Worm (Caenorhabditis elegans): ENCODE results near the gene cest-19.

The cest-19 gene

ce11 chrX:7040760-7041159 lies 4.9 kb upstream of the cest-19 start:
- no peak for TF ChIP-seq snpc-1.1 (tag; optimal IDR thresholded peaks at IDR 0.05; ENCODE audit: insufficient read depth)
- TF ChIP-seq ceh-79 (tag; optimal IDR thresholded peaks at IDR 0.05): no peak

- no peak for TF ChIP-seq mel-28 (tag; optimal IDR thresholded peaks at IDR 0.05; ENCODE audit: borderline replicate concordance)
- 0 out of 2 replicates have a peak, but pooled peaks have one; percentile 70 for TF ChIP-seq F37B4.10 (GFP tag; IDR thresholded peaks at IDR 0.05)
Observed at ce11 chrX:7037998-7038397, 2.2 kb upstream of the cest-19 start.

- TF ChIP-seq somi-1 (GFP tag; optimal IDR thresholded peaks at IDR 0.05): no peak
- TF ChIP-seq Y95B8A.8 (GFP tag; IDR thresholded peaks at IDR 0.05): no peak
- TF ChIP-seq lin-26 (GFP tag; IDR thresholded peaks at IDR 0.05): no peak
- no peak for TF ChIP-seq athp-1 (tag; optimal IDR thresholded peaks at IDR 0.05)
- no peak for TF ChIP-seq mcd-1 (GFP tag; IDR thresholded peaks at IDR 0.05)
- TF ChIP-seq let-607 (tag; optimal IDR thresholded peaks at IDR 0.05): no peak
- no peak for TF ChIP-seq F52B5.7 (tag; optimal IDR thresholded peaks at IDR 0.05)
- no peak for TF ChIP-seq chd-7 (tag; optimal IDR thresholded peaks at IDR 0.05)
- TF ChIP-seq fkh-3 (tag; optimal IDR thresholded peaks at IDR 0.05): no peak
Observed at ce11 chrX:7033716-7034270, 2.0 kb downstream of the cest-19 start.

ce11 chrX:7028836-7029235 lies 7.0 kb downstream of the cest-19 start, which contains the start of gene flp-26:
Gene flp-26, plus strand, starts transcription at chrX:7029136.
- TF ChIP-seq nhr-80 (tag; optimal IDR thresholded peaks at IDR 0.05) (no peak), unc-130 (GFP tag; optimal IDR thresholded peaks at IDR 0.05) (no peak), lsy-27 (tag; optimal IDR thresholded peaks at IDR 0.05; ENCODE audit: borderline replicate concordance, insufficient read depth) (no peak), D2030.7 (GFP tag; IDR thresholded peaks at IDR 0.05) (no peak)

- TF ChIP-seq lin-54 (GFP tag; optimal IDR thresholded peaks at IDR 0.05) (no peak), ztf-18 (tag; optimal IDR thresholded peaks at IDR 0.05) (no peak), ztf-6 (GFP tag; IDR thresholded peaks at IDR 0.05) (no peak), ceh-58 (GFP tag; IDR thresholded peaks at IDR 0.05) (no peak), F57A8.1 (GFP tag; optimal IDR thresholded peaks at IDR 0.05) (no peak), tlf-1 (GFP tag; optimal IDR thresholded peaks at IDR 0.05) (no peak), zfh-2 (GFP tag; conservative IDR thresholded peaks at IDR 0.05) (no peak), ztf-25 (GFP tag; IDR thresholded peaks at IDR 0.05) (no peak), ZK185.1 (tag; optimal IDR thresholded peaks at IDR 0.05; ENCODE audit: poor library complexity, severe bottlenecking) (no peak), F22D6.2 (tag; optimal IDR thresholded peaks at IDR 0.05) (no peak), F37B4.10 (GFP tag; IDR thresholded peaks at IDR 0.05) (no peak), unc-62 (GFP tag; optimal IDR thresholded peaks at IDR 0.05) (no peak), unc-130 (GFP tag; optimal IDR thresholded peaks at IDR 0.05) (no peak), attf-6 (GFP tag; IDR thresholded peaks at IDR 0.05) (no peak), T07F8.4 (tag; optimal IDR thresholded peaks at IDR 0.05) (no peak)
Observed at ce11 chrX:7019733-7020132, 16.1 kb downstream of the cest-19 start, which contains the start of gene cah-5. Gene cah-5, plus strand, starts transcription at chrX:7020033.

ce11 chrX:7005919-7006318 lies 29.9 kb downstream of the cest-19 start:
- TF ChIP-seq ZK185.1 (tag; optimal IDR thresholded peaks at IDR 0.05; ENCODE audit: poor library complexity, severe bottlenecking): no peak
- no peak for TF ChIP-seq F39B2.1 (GFP tag; IDR thresholded peaks at IDR 0.05)
- TF ChIP-seq ceh-79 (tag; optimal IDR thresholded peaks at IDR 0.05): no peak
- peak; percentile 14 for TF ChIP-seq snpc-4 (GFP tag; optimal IDR thresholded peaks at IDR 0.05)
- TF ChIP-seq snpc-4 (tag; optimal IDR thresholded peaks at IDR 0.05): peak in 2 of 4 experiments; percentile 71 to 81
